Fruit fly (Drosophila melanogaster) whole organism, embryonic: ENCODE measurements around the gene Ns4.

Experiments used
- Blimp-1 ChIP-seq: fragments of 200-800 bp; sonication (Bioruptor generic); optimal IDR thresholded peaks from 3 replicates; lab custom pipeline; 2018; ENCODE audit warnings: missing biosample characterization, missing genetic modification characterization, mild to moderate bottlenecking, moderate library complexity, missing genetic modification reagents
- CG11456 ChIP-seq: fragments of 200-800 bp; sonication (Bioruptor generic); IDR thresholded peaks from 3 replicates; pipeline ENCODE4 v1.3.6; 2022; ENCODE audit warnings: missing biosample characterization, missing genetic modification characterization
- CG12155 ChIP-seq: fragments of 200-800 bp; sonication (Bioruptor generic); optimal IDR thresholded peaks from 3 replicates; lab custom pipeline; 2016; ENCODE audit warnings: missing biosample characterization, missing genetic modification characterization
- CG12236 ChIP-seq: fragments of 200-800 bp; sonication (Bioruptor generic); optimal IDR thresholded peaks from 2 replicates; lab custom pipeline; 2016; ENCODE audit warnings: missing biosample characterization, missing genetic modification characterization
- CG13287 ChIP-seq: fragments of 200-800 bp; sonication (Bioruptor generic); IDR thresholded peaks from 2 replicates; pipeline ENCODE4 v1.3.6; 2022; ENCODE audit warnings: missing biosample characterization, missing genetic modification characterization; ENCODE audit not compliant: partially characterized antibody
- CG13424 ChIP-seq: fragments of 200-800 bp; sonication (Bioruptor generic); optimal IDR thresholded peaks from 2 replicates; lab custom pipeline; 2019; ENCODE audit warnings: missing biosample characterization, mild to moderate bottlenecking, missing genetic modification characterization, moderate library complexity
- CG1529 ChIP-seq: fragments of 200-800 bp; sonication (Bioruptor generic); optimal IDR thresholded peaks from 3 replicates; lab custom pipeline; 2018; ENCODE audit warnings: missing biosample characterization, missing genetic modification characterization
- CG1602 ChIP-seq: fragments of 200-800 bp; sonication (Bioruptor generic); optimal IDR thresholded peaks from 3 replicates; lab custom pipeline; 2016; ENCODE audit warnings: missing biosample characterization, missing genetic modification characterization
- CG1792 ChIP-seq: fragments of 200-800 bp; sonication (Bioruptor generic); optimal IDR thresholded peaks from 2 replicates; lab custom pipeline; 2016; ENCODE audit warnings: missing biosample characterization, missing genetic modification characterization
- CG2889 ChIP-seq: fragments of 200-800 bp; sonication (Bioruptor generic); IDR thresholded peaks from 3 replicates; pipeline ENCODE4 v1.3.6; 2022; ENCODE audit warnings: missing biosample characterization, missing genetic modification characterization
- CG3163 ChIP-seq: fragments of 200-800 bp; sonication (Bioruptor generic); optimal IDR thresholded peaks from 3 replicates; lab custom pipeline; 2016; ENCODE audit warnings: missing biosample characterization, missing genetic modification characterization
- CG3995 ChIP-seq: fragments of 200-800 bp; sonication (Bioruptor generic); optimal IDR thresholded peaks from 3 replicates; lab custom pipeline; 2016; ENCODE audit warnings: missing biosample characterization, missing genetic modification characterization
- CG8388 ChIP-seq: fragments of 200-800 bp; sonication (Bioruptor generic); optimal IDR thresholded peaks from 2 replicates; lab custom pipeline; 2019; ENCODE audit warnings: missing biosample characterization, mild to moderate bottlenecking, missing genetic modification characterization, moderate library complexity
- CG9609 ChIP-seq: fragments of 200-800 bp; sonication (Bioruptor generic); optimal IDR thresholded peaks from 3 replicates; lab custom pipeline; 2016; ENCODE audit warnings: missing biosample characterization, missing genetic modification characterization
- D19B ChIP-seq: fragments of 200-800 bp; sonication (Bioruptor generic); optimal IDR thresholded peaks from 2 replicates; lab custom pipeline; 2017; ENCODE audit warnings: missing biosample characterization, mild to moderate bottlenecking, missing genetic modification characterization
- Dip2 ChIP-seq: fragments of 200-800 bp; sonication (Bioruptor generic); IDR thresholded peaks from 2 replicates; pipeline ENCODE4 v1.3.6; 2022; ENCODE audit warnings: missing biosample characterization, missing genetic modification characterization
- Dip3 ChIP-seq: fragments of 200-800 bp; sonication (Bioruptor generic); optimal IDR thresholded peaks from 3 replicates; lab custom pipeline; 2016; ENCODE audit warnings: missing biosample characterization, missing genetic modification characterization
- GATAe ChIP-seq: fragments of 200-800 bp; sonication (Bioruptor generic); conservative IDR thresholded peaks from 2 replicates; pipeline ENCODE4 v1.3.6; 2022; ENCODE audit warnings: missing biosample characterization, missing genetic modification characterization
- MBD-R2 ChIP-seq: fragments of 200-800 bp; sonication (Bioruptor generic); IDR thresholded peaks from 2 replicates; pipeline ENCODE4 v1.3.6; 2022; ENCODE audit warnings: missing biosample characterization, missing genetic modification characterization
- Med ChIP-seq: fragments of 200-800 bp; sonication (Bioruptor generic); peaks from one replicate; lab custom pipeline; 2016; ENCODE audit warnings: missing biosample characterization, missing genetic modification characterization, mild to moderate bottlenecking, inconsistent platforms, moderate library complexity
- NC2α ChIP-seq: fragments of 200-800 bp; sonication (Bioruptor generic); optimal IDR thresholded peaks from 2 replicates; lab custom pipeline; 2016; ENCODE audit warnings: missing biosample characterization, missing genetic modification characterization
- Nf-YB ChIP-seq: fragments of 200-800 bp; sonication (Bioruptor generic); optimal IDR thresholded peaks from 3 replicates; lab custom pipeline; 2019; ENCODE audit warnings: missing biosample characterization, mild to moderate bottlenecking, missing genetic modification characterization, moderate library complexity
- Nf-YC ChIP-seq: fragments of 200-800 bp; optimal IDR thresholded peaks from 3 replicates; lab custom pipeline; 2019; ENCODE audit warnings: missing biosample characterization, mild to moderate bottlenecking, missing genetic modification characterization, moderate library complexity
- Sry-β ChIP-seq: fragments of 200-800 bp; sonication (Bioruptor generic); optimal IDR thresholded peaks from 2 replicates; lab custom pipeline; 2018; ENCODE audit warnings: missing biosample characterization, mild to moderate bottlenecking, missing genetic modification characterization, moderate library complexity
- YL-1 ChIP-seq: fragments of 200-800 bp; sonication (Bioruptor generic); optimal IDR thresholded peaks from 3 replicates; lab custom pipeline; 2017; ENCODE audit warnings: missing biosample characterization, mild to moderate bottlenecking, missing genetic modification characterization
- al ChIP-seq: fragments of 200-800 bp; sonication (Bioruptor generic); IDR thresholded peaks from 2 replicates; pipeline ENCODE4 v1.3.6; 2022; ENCODE audit warnings: missing biosample characterization, missing genetic modification characterization
- chinmo ChIP-seq: fragments of 200-800 bp; sonication (Bioruptor generic); IDR thresholded peaks from 4 replicates; pipeline ENCODE4 v1.3.6; 2022; ENCODE audit warnings: missing biosample characterization, missing genetic modification characterization; ENCODE audit not compliant: partially characterized antibody
- chm ChIP-seq: fragments of 200-800 bp; sonication (Bioruptor generic); IDR thresholded peaks from 2 replicates; pipeline ENCODE4 v1.3.6; 2022; ENCODE audit warnings: missing biosample characterization, missing genetic modification characterization
- crc ChIP-seq: fragments of 200-800 bp; sonication (Bioruptor generic); optimal IDR thresholded peaks from 2 replicates; lab custom pipeline; 2016; ENCODE audit warnings: missing biosample characterization, missing genetic modification characterization
- dysf ChIP-seq: fragments of 200-800 bp; sonication (Bioruptor generic); IDR thresholded peaks from 3 replicates; pipeline ENCODE4 v1.3.6; 2022; ENCODE audit warnings: missing biosample characterization, missing genetic modification characterization
- en ChIP-seq: fragments of 200-800 bp; sonication (Bioruptor generic); optimal IDR thresholded peaks from 2 replicates; lab custom pipeline; 2016; ENCODE audit warnings: missing biosample characterization, missing genetic modification characterization
- h ChIP-seq: fragments of >200 bp; optimal IDR thresholded peaks from 2 replicates; lab custom pipeline; 2017
- ham ChIP-seq: fragments of 200-800 bp; sonication (Bioruptor generic); IDR thresholded peaks from 2 replicates; pipeline ENCODE4 v1.3.6; 2022; ENCODE audit warnings: missing biosample characterization, missing genetic modification characterization
- inv ChIP-seq: fragments of 200-800 bp; sonication (Bioruptor generic); IDR thresholded peaks from 2 replicates; pipeline ENCODE4 v1.3.6; 2022; ENCODE audit warnings: missing biosample characterization, missing genetic modification characterization; ENCODE audit not compliant: partially characterized antibody
- lab ChIP-seq: fragments of 200-800 bp; sonication (Bioruptor generic); optimal IDR thresholded peaks from 3 replicates; lab custom pipeline; 2017; ENCODE audit warnings: missing biosample characterization, missing genetic modification characterization, mild to moderate bottlenecking, moderate library complexity, missing genetic modification reagents
- lola ChIP-seq, 3 experiments: fragments of >200 bp in 2 of 3; fragments of 200-800 bp in 1 of 3; sonication (Bioruptor generic) in 1 of 3; optimal IDR thresholded peaks; 2 replicates each; lab custom pipeline; 2017 to 2019; ENCODE audit warnings: missing biosample characterization in 3 of 3, missing genetic modification characterization in 3 of 3, mild to moderate bottlenecking in 1 of 3, moderate library complexity in 1 of 3
- maf-S ChIP-seq: fragments of 200-800 bp; sonication (Bioruptor generic); optimal IDR thresholded peaks from 2 replicates; lab custom pipeline; 2016; ENCODE audit warnings: missing biosample characterization, missing genetic modification characterization
- mirr ChIP-seq: fragments of 200-800 bp; sonication (Bioruptor generic); optimal IDR thresholded peaks from 3 replicates; lab custom pipeline; 2018; ENCODE audit warnings: missing biosample characterization, mild to moderate bottlenecking, missing genetic modification characterization
- sens ChIP-seq: fragments of 200-800 bp; sonication (Bioruptor generic); peaks from one replicate; lab custom pipeline; 2016; ENCODE audit warnings: missing biosample characterization, missing genetic modification characterization
- sqz ChIP-seq: fragments of 200-800 bp; sonication (Bioruptor generic); optimal IDR thresholded peaks from 3 replicates; lab custom pipeline; 2018; ENCODE audit warnings: missing biosample characterization, mild to moderate bottlenecking, missing genetic modification characterization
- sr ChIP-seq: fragments of 200-800 bp; sonication (Bioruptor generic); IDR thresholded peaks from 3 replicates; pipeline ENCODE4 v1.3.6; 2022; ENCODE audit warnings: missing biosample characterization, missing genetic modification characterization
- stc ChIP-seq: fragments of 200-800 bp; sonication (Bioruptor generic); IDR thresholded peaks from 2 replicates; pipeline ENCODE4 v1.3.6; 2022; ENCODE audit warnings: missing biosample characterization, missing genetic modification characterization
- sug ChIP-seq: fragments of 200-800 bp; optimal IDR thresholded peaks from 2 replicates; lab custom pipeline; 2019; ENCODE audit warnings: missing biosample characterization, mild to moderate bottlenecking, missing genetic modification characterization, moderate library complexity
- ttk ChIP-seq: fragments of 200-800 bp; sonication (Bioruptor generic); IDR thresholded peaks from 2 replicates; pipeline ENCODE4 v2.1.2; 2022; ENCODE audit warnings: missing biosample characterization, missing genetic modification characterization
- z ChIP-seq: fragments of 200-800 bp; sonication (Bioruptor generic); IDR thresholded peaks from 3 replicates; pipeline ENCODE4 v1.3.6; 2022; ENCODE audit warnings: missing biosample characterization, missing genetic modification characterization

Ns4 gene

dm6 chr2L:20787271-20787791 lies 35.1 kb downstream of the Ns4 start, which contains the start of gene Pomp (continued):
- TF ChIP-seq Blimp-1 (GFP tag; lab: Kevin White, UChicago) (peak; percentile 84), ham (GFP tag; lab: Robert Waterston, UW) (no peak), GATAe (GFP tag; lab: Robert Waterston, UW) (peak; percentile 42; the same call in 1 of the 2 replicates), chinmo (GFP tag; lab: Robert Waterston, UW) (0 out of 4 replicates have a peak, but pooled peaks have one; percentile 53), dysf (GFP tag; lab: Robert Waterston, UW) (peak; percentile 94), MBD-R2 (GFP tag; lab: Robert Waterston, UW) (peak; percentile 81), CG2889 (peak; percentile 61; the same call in 1 of the 3 replicates), ttk (GFP tag; lab: Robert Waterston, UW) (peak; percentile 84), chm (GFP tag; lab: Robert Waterston, UW) (peak; percentile 72), CG3163 (GFP tag; lab: Kevin White, UChicago) (no peak), CG1602 (GFP tag; lab: Kevin White, UChicago) (peak; percentile 79), al (GFP tag; lab: Robert Waterston, UW) (peak; percentile 78), CG3995 (GFP tag; lab: Kevin White, UChicago) (peak; percentile 57), sug (tag; lab: Kevin White, UChicago) (peak; percentile 44)

- no peak for TF ChIP-seq maf-S (GFP tag; lab: Kevin White, UChicago)
- no peak for TF ChIP-seq CG9609
- no peak for TF ChIP-seq CG13287
- TF ChIP-seq sens (GFP tag; lab: Kevin White, UChicago), result peak; percentile 28
Observed at dm6 chr2L:20788050-20788449, 35.8 kb downstream of the Ns4 start.

dm6 chr2L:20792521-20792920 lies 40.2 kb downstream of the Ns4 start:
- peak; percentile 61; the same call in 1 of the 3 replicates for TF ChIP-seq sr
- no peak for TF ChIP-seq en (GFP tag; lab: Kevin White, UChicago)
- TF ChIP-seq NC2α (GFP tag; lab: Kevin White, UChicago), result no peak
- no peak for TF ChIP-seq Dip2
- TF ChIP-seq CG12155 (GFP tag; lab: Kevin White, UChicago), result no peak

- no peak for TF ChIP-seq chinmo (GFP tag; lab: Robert Waterston, UW)
- TF ChIP-seq lab (GFP tag; lab: Kevin White, UChicago), result peak; percentile 1
- TF ChIP-seq CG11456 (GFP tag; lab: Robert Waterston, UW), result no peak
- TF ChIP-seq mirr, result peak; percentile 19
- peak; percentile 2 for TF ChIP-seq YL-1 (GFP tag; lab: Kevin White, UChicago)
Observed at dm6 chr2L:20792988-20793544, 40.8 kb downstream of the Ns4 start.

- no peak for TF ChIP-seq lola (GFP tag; optimal IDR thresholded peaks at IDR 0.05; lab: Kevin White, UChicago)
- TF ChIP-seq CG1792 (GFP tag; lab: Kevin White, UChicago), result no peak
- no peak for TF ChIP-seq crc
- TF ChIP-seq Nf-YB, result no peak
- TF ChIP-seq CG1529, result no peak
- TF ChIP-seq Nf-YC (tag; lab: Kevin White, UChicago), result no peak
- no peak for TF ChIP-seq h
- TF ChIP-seq Sry-β (GFP tag; lab: Kevin White, UChicago), result no peak
- TF ChIP-seq Med (GFP tag; lab: Kevin White, UChicago), result peak; percentile 93
- peak; percentile 8; the same call in 1 of the 2 replicates for TF ChIP-seq inv (GFP tag; lab: Robert Waterston, UW)
- TF ChIP-seq z (GFP tag; lab: Robert Waterston, UW), result peak; percentile 78
- no peak for TF ChIP-seq CG13424 (tag; lab: Kevin White, UChicago)
- no peak for TF ChIP-seq CG12236 (GFP tag; lab: Kevin White, UChicago)
- TF ChIP-seq stc, result no peak
- TF ChIP-seq CG8388 (GFP tag; lab: Kevin White, UChicago), result no peak
- no peak for TF ChIP-seq Dip3 (GFP tag; lab: Kevin White, UChicago)
- no peak for TF ChIP-seq sqz (GFP tag; lab: Kevin White, UChicago)
- no peak for TF ChIP-seq D19B
Observed at dm6 chr2L:20793881-20794280, 41.6 kb downstream of the Ns4 start.
